Worm (Caenorhabditis elegans) whole organism, young adult: Measurements from ENCODE around the gene acs-7.

Experiments used
- Y56A3A.18 ChIP-seq: fragments of 200-800 bp; sonication (Bioruptor generic); IDR thresholded peaks from 2 replicates; pipeline ENCODE4 v1.3.6; 2022; ENCODE audit warnings: missing genetic modification reagents, missing genetic modification characterization, missing compliant biosample characterization
- ama-1 ChIP-seq, 3 experiments: fragments of 150-350 bp in 1 of 3; sonication (generic microtip) in 2 of 3; optimal IDR thresholded peaks; 2 replicates each; lab custom pipeline; 2014 to 2018; ENCODE audit warnings: missing biosample characterization in 2 of 3, missing genetic modification characterization in 2 of 3, missing genetic modification reagents in 2 of 3
- bed-2 ChIP-seq: fragments of 200-800 bp; sonication (Bioruptor generic); IDR thresholded peaks from 2 replicates; pipeline ENCODE4 v1.3.6; 2022; ENCODE audit warnings: missing genetic modification reagents, missing genetic modification characterization, missing compliant biosample characterization
- efl-1 ChIP-seq: fragments of 150-350 bp; optimal IDR thresholded peaks from 2 replicates; lab custom pipeline; 2014; ENCODE audit warnings: missing biosample characterization, missing genetic modification reagents, missing genetic modification characterization
- hlh-26 ChIP-seq: fragments of 200-800 bp; sonication (Bioruptor generic); conservative IDR thresholded peaks from 2 replicates; pipeline ENCODE4 v1.3.6; 2022; ENCODE audit warnings: missing genetic modification reagents, missing genetic modification characterization, missing compliant biosample characterization
- madf-3 ChIP-seq: fragments of 200-800 bp; sonication (Bioruptor generic); IDR thresholded peaks from 2 replicates; pipeline ENCODE4 v1.3.6; 2022; ENCODE audit warnings: missing genetic modification reagents, missing genetic modification characterization, missing compliant biosample characterization
- unc-130 ChIP-seq: sonication (generic microtip); optimal IDR thresholded peaks from 2 replicates; lab custom pipeline; 2016; ENCODE audit warnings: missing genetic modification reagents, missing genetic modification characterization, missing compliant biosample characterization
- ztf-26 ChIP-seq: sonication (generic microtip); optimal IDR thresholded peaks from 2 replicates; lab custom pipeline; 2017; ENCODE audit warnings: missing genetic modification characterization, missing compliant biosample characterization

ce11 chrII:9310204-9310603 is 18.4 kb downstream of the acs-7 start, which contains the start of gene cam-1:
- TF ChIP-seq bed-2 (no peak), ama-1 (optimal IDR thresholded peaks at IDR 0.05; lab: Kevin White, UChicago) (no peak), ama-1 (GFP tag; optimal IDR thresholded peaks at IDR 0.05; lab: Kevin White, UChicago) (no peak), efl-1 (no peak), madf-3 (no peak), unc-130 (GFP tag; lab: Kevin White, UChicago) (no peak), Y56A3A.18 (GFP tag; lab: Robert Waterston, UW) (no peak), hlh-26 (GFP tag; lab: Robert Waterston, UW) (no peak), ztf-26 (tag; lab: Kevin White, UChicago) (no peak)
